Fruit fly (Drosophila melanogaster) whole organism, embryonic: Measurements from ENCODE around the gene CG32320.

Experiments used
- Ada2b ChIP-seq: fragments of 200-800 bp; sonication (Bioruptor generic); IDR thresholded peaks from 2 replicates; pipeline ENCODE4 v1.3.6; 2022; ENCODE audit warnings: missing biosample characterization, missing genetic modification characterization
- CG10366 ChIP-seq: fragments of 200-800 bp; sonication (Bioruptor generic); IDR thresholded peaks from 2 replicates; pipeline ENCODE4 v1.3.6; 2022; ENCODE audit warnings: missing biosample characterization, missing genetic modification characterization
- CG10462 ChIP-seq: fragments of 200-800 bp; sonication (Bioruptor generic); optimal IDR thresholded peaks from 2 replicates; lab custom pipeline; 2016; ENCODE audit warnings: missing biosample characterization, missing genetic modification characterization
- CG12155 ChIP-seq: fragments of 200-800 bp; sonication (Bioruptor generic); optimal IDR thresholded peaks from 3 replicates; lab custom pipeline; 2016; ENCODE audit warnings: missing biosample characterization, missing genetic modification characterization
- CG12219 ChIP-seq: fragments of 200-800 bp; sonication (Bioruptor generic); optimal IDR thresholded peaks from 3 replicates; lab custom pipeline; 2018; ENCODE audit warnings: missing biosample characterization, mild to moderate bottlenecking, missing genetic modification characterization
- CG12942 ChIP-seq: fragments of 200-800 bp; sonication (Bioruptor generic); optimal IDR thresholded peaks from 3 replicates; lab custom pipeline; 2016; ENCODE audit warnings: missing biosample characterization, missing genetic modification characterization
- CG14050 ChIP-seq: fragments of 200-800 bp; sonication (Bioruptor generic); IDR thresholded peaks from 3 replicates; pipeline ENCODE4 v1.3.6; 2022; ENCODE audit warnings: missing biosample characterization, missing genetic modification characterization
- CG14667 ChIP-seq: fragments of 200-800 bp; sonication (Bioruptor generic); IDR thresholded peaks from 2 replicates; pipeline ENCODE4 v1.3.6; 2022; ENCODE audit warnings: missing biosample characterization, missing genetic modification characterization
- CG17186 ChIP-seq: fragments of 200-800 bp; sonication (Bioruptor generic); optimal IDR thresholded peaks from 3 replicates; lab custom pipeline; 2017; ENCODE audit warnings: missing biosample characterization, missing genetic modification reagents, missing genetic modification characterization
- CG18619 ChIP-seq: fragments of 200-800 bp; sonication (Bioruptor generic); optimal IDR thresholded peaks from 3 replicates; lab custom pipeline; 2017; ENCODE audit warnings: missing biosample characterization, mild to moderate bottlenecking, missing genetic modification characterization
- CG2889 ChIP-seq: fragments of 200-800 bp; sonication (Bioruptor generic); IDR thresholded peaks from 3 replicates; pipeline ENCODE4 v1.3.6; 2022; ENCODE audit warnings: missing biosample characterization, missing genetic modification characterization
- CG30431 ChIP-seq: fragments of 200-800 bp; sonication (Bioruptor generic); optimal IDR thresholded peaks from 2 replicates; lab custom pipeline; 2017; ENCODE audit warnings: missing biosample characterization, missing genetic modification characterization
- CG32772 ChIP-seq: fragments of 200-800 bp; sonication (Bioruptor generic); IDR thresholded peaks from 2 replicates; pipeline ENCODE4 v1.3.6; 2022; ENCODE audit warnings: missing biosample characterization, missing genetic modification characterization
- CG33557 ChIP-seq: fragments of 200-800 bp; sonication (Bioruptor generic); optimal IDR thresholded peaks from 2 replicates; lab custom pipeline; 2019; ENCODE audit warnings: missing biosample characterization, mild to moderate bottlenecking, missing genetic modification characterization, moderate library complexity
- CG3847 ChIP-seq: fragments of 200-800 bp; sonication (Bioruptor generic); IDR thresholded peaks from 2 replicates; pipeline ENCODE4 v1.3.6; 2022; ENCODE audit warnings: missing biosample characterization, missing genetic modification characterization
- CG4424 ChIP-seq: fragments of 200-800 bp; sonication (Bioruptor generic); optimal IDR thresholded peaks from 3 replicates; lab custom pipeline; 2016; ENCODE audit warnings: missing biosample characterization, missing genetic modification characterization
- CG4707 ChIP-seq: fragments of 200-800 bp; sonication (Bioruptor generic); optimal IDR thresholded peaks from 2 replicates; lab custom pipeline; 2018; ENCODE audit warnings: missing biosample characterization, mild to moderate bottlenecking, missing genetic modification characterization, moderate library complexity
- CG5180 ChIP-seq: fragments of 200-800 bp; sonication (Bioruptor generic); optimal IDR thresholded peaks from 3 replicates; lab custom pipeline; 2017; ENCODE audit warnings: missing biosample characterization, missing genetic modification characterization, mild to moderate bottlenecking, moderate library complexity, missing genetic modification reagents
- CG6654 ChIP-seq: fragments of 200-800 bp; sonication (Bioruptor generic); optimal IDR thresholded peaks from 2 replicates; lab custom pipeline; 2017; ENCODE audit warnings: missing biosample characterization, mild to moderate bottlenecking, missing genetic modification characterization
- CG8388 ChIP-seq: fragments of 200-800 bp; sonication (Bioruptor generic); optimal IDR thresholded peaks from 2 replicates; lab custom pipeline; 2019; ENCODE audit warnings: missing biosample characterization, mild to moderate bottlenecking, missing genetic modification characterization, moderate library complexity
- CG8478 ChIP-seq: fragments of >200 bp; optimal IDR thresholded peaks from 2 replicates; lab custom pipeline; 2018
- Camta ChIP-seq: fragments of 200-800 bp; sonication (Bioruptor generic); optimal IDR thresholded peaks from 2 replicates; lab custom pipeline; 2016; ENCODE audit warnings: missing biosample characterization, missing genetic modification characterization
- D ChIP-seq, 2 experiments: fragments of 200-800 bp in 1 of 2; fragments of >200 bp in 1 of 2; sonication (Bioruptor generic) in 1 of 2; optimal IDR thresholded peaks; 2 replicates in 1 of 2; 3 replicates in 1 of 2; lab custom pipeline; 2017; ENCODE audit warnings: mild to moderate bottlenecking in 1 of 2, missing biosample characterization in 1 of 2, missing genetic modification characterization in 1 of 2, missing genetic modification reagents in 1 of 2
- Gsc ChIP-seq: fragments of 200-800 bp; sonication (Bioruptor generic); IDR thresholded peaks from 2 replicates; pipeline ENCODE4 v1.3.6; 2022; ENCODE audit warnings: missing biosample characterization, missing genetic modification characterization
- Hmr ChIP-seq: fragments of 200-800 bp; sonication (Bioruptor generic); optimal IDR thresholded peaks from 3 replicates; lab custom pipeline; 2017; ENCODE audit warnings: mild to moderate bottlenecking, missing biosample characterization, missing genetic modification reagents, missing genetic modification characterization
- Mad ChIP-seq: fragments of 200-800 bp; sonication (Bioruptor generic); optimal IDR thresholded peaks from 2 replicates; lab custom pipeline; 2016; ENCODE audit warnings: missing biosample characterization, missing genetic modification characterization
- Ptx1 ChIP-seq: fragments of 200-800 bp; sonication (Bioruptor generic); IDR thresholded peaks from 2 replicates; pipeline ENCODE4 v1.3.6; 2022; ENCODE audit warnings: missing biosample characterization, missing genetic modification characterization
- Rx ChIP-seq: fragments of 200-800 bp; sonication (Bioruptor generic); IDR thresholded peaks from 2 replicates; pipeline ENCODE4 v1.3.6; 2022; ENCODE audit warnings: missing biosample characterization, missing genetic modification characterization
- Vsx1 ChIP-seq: fragments of 200-800 bp; sonication (Bioruptor generic); optimal IDR thresholded peaks from 2 replicates; lab custom pipeline; 2017; ENCODE audit warnings: missing biosample characterization, mild to moderate bottlenecking, missing genetic modification characterization, missing genetic modification reagents
- YL-1 ChIP-seq: fragments of 200-800 bp; sonication (Bioruptor generic); optimal IDR thresholded peaks from 3 replicates; lab custom pipeline; 2017; ENCODE audit warnings: missing biosample characterization, mild to moderate bottlenecking, missing genetic modification characterization
- ab ChIP-seq: fragments of 200-800 bp; sonication (Bioruptor generic); optimal IDR thresholded peaks from 2 replicates; lab custom pipeline; 2016; ENCODE audit warnings: missing biosample characterization, missing genetic modification characterization
- aop ChIP-seq: fragments of 200-800 bp; sonication (Bioruptor generic); IDR thresholded peaks from 2 replicates; pipeline ENCODE4 v1.3.6; 2022; ENCODE audit warnings: missing biosample characterization, missing genetic modification characterization
- ci ChIP-seq: fragments of 200-800 bp; sonication (Bioruptor generic); IDR thresholded peaks from 3 replicates; pipeline ENCODE4 v1.3.6; 2022; ENCODE audit warnings: missing biosample characterization, missing genetic modification characterization
- corto ChIP-seq: fragments of 200-800 bp; sonication (Bioruptor generic); optimal IDR thresholded peaks from 2 replicates; lab custom pipeline; 2016; ENCODE audit warnings: missing biosample characterization, mild to moderate bottlenecking, missing genetic modification characterization, moderate library complexity
- crc ChIP-seq: fragments of 200-800 bp; sonication (Bioruptor generic); optimal IDR thresholded peaks from 2 replicates; lab custom pipeline; 2016; ENCODE audit warnings: missing biosample characterization, missing genetic modification characterization
- croc ChIP-seq: fragments of 200-800 bp; sonication (Bioruptor generic); conservative IDR thresholded peaks from 3 replicates; pipeline ENCODE4 v1.3.6; 2022; ENCODE audit warnings: missing biosample characterization, missing genetic modification characterization
- da ChIP-seq: fragments of 200-800 bp; sonication (Bioruptor generic); optimal IDR thresholded peaks from 2 replicates; lab custom pipeline; 2016; ENCODE audit warnings: missing biosample characterization, missing genetic modification characterization
- esg ChIP-seq: fragments of 200-800 bp; sonication (Bioruptor generic); conservative IDR thresholded peaks from 2 replicates; pipeline ENCODE4 v1.3.6; 2022; ENCODE audit warnings: missing biosample characterization, missing genetic modification characterization
- fd3F ChIP-seq: fragments of 200-800 bp; sonication (Bioruptor generic); optimal IDR thresholded peaks from 2 replicates; lab custom pipeline; 2018; ENCODE audit warnings: missing biosample characterization, mild to moderate bottlenecking, missing genetic modification characterization, moderate library complexity
- gem ChIP-seq: fragments of 200-800 bp; sonication (Bioruptor generic); optimal IDR thresholded peaks from 2 replicates; lab custom pipeline; 2019; ENCODE audit warnings: missing biosample characterization, mild to moderate bottlenecking, missing genetic modification characterization, moderate library complexity
- gt ChIP-seq: fragments of 200-800 bp; sonication (Bioruptor generic); IDR thresholded peaks from 2 replicates; pipeline ENCODE4 v1.3.6; 2022; ENCODE audit warnings: missing biosample characterization, missing genetic modification characterization
- hkb ChIP-seq, 2 experiments: fragments of 200-800 bp in 1 of 2; fragments of >200 bp in 1 of 2; sonication (Bioruptor generic) in 1 of 2; IDR thresholded peaks in 1 of 2; optimal IDR thresholded peaks in 1 of 2; 2 replicates each; pipeline versions ENCODE4 v1.3.6 to Lab custom; 2017 to 2022; ENCODE audit warnings: missing biosample characterization in 1 of 2, missing genetic modification characterization in 1 of 2
- lola ChIP-seq, 3 experiments: fragments of >200 bp in 2 of 3; fragments of 200-800 bp in 1 of 3; sonication (Bioruptor generic) in 1 of 3; optimal IDR thresholded peaks; 2 replicates each; lab custom pipeline; 2017 to 2019; ENCODE audit warnings: missing biosample characterization in 3 of 3, missing genetic modification characterization in 3 of 3, mild to moderate bottlenecking in 1 of 3, moderate library complexity in 1 of 3
- ro ChIP-seq: fragments of 200-800 bp; sonication (Bioruptor generic); IDR thresholded peaks from 2 replicates; pipeline ENCODE4 v1.3.6; 2022; ENCODE audit warnings: missing biosample characterization, missing genetic modification characterization
- sima ChIP-seq: fragments of 200-800 bp; sonication (Bioruptor generic); optimal IDR thresholded peaks from 2 replicates; lab custom pipeline; 2016; ENCODE audit warnings: missing biosample characterization, missing genetic modification characterization
- sisA ChIP-seq: fragments of 200-800 bp; sonication (Bioruptor generic); IDR thresholded peaks from 2 replicates; pipeline ENCODE4 v1.3.6; 2022; ENCODE audit warnings: missing biosample characterization, missing genetic modification characterization
- slbo ChIP-seq: fragments of 200-800 bp; sonication (Bioruptor generic); IDR thresholded peaks from 2 replicates; pipeline ENCODE4 v1.3.6; 2022; ENCODE audit warnings: missing biosample characterization, missing genetic modification characterization
- sqz ChIP-seq: fragments of 200-800 bp; sonication (Bioruptor generic); optimal IDR thresholded peaks from 3 replicates; lab custom pipeline; 2018; ENCODE audit warnings: missing biosample characterization, mild to moderate bottlenecking, missing genetic modification characterization
- trh ChIP-seq: fragments of 200-800 bp; sonication (Bioruptor generic); optimal IDR thresholded peaks from 2 replicates; lab custom pipeline; 2016; ENCODE audit warnings: missing biosample characterization, missing genetic modification characterization
- tx ChIP-seq: fragments of 200-800 bp; sonication (Bioruptor generic); optimal IDR thresholded peaks from 2 replicates; lab custom pipeline; 2016; ENCODE audit warnings: missing biosample characterization, missing genetic modification characterization

Gene CG32320

DNA sequence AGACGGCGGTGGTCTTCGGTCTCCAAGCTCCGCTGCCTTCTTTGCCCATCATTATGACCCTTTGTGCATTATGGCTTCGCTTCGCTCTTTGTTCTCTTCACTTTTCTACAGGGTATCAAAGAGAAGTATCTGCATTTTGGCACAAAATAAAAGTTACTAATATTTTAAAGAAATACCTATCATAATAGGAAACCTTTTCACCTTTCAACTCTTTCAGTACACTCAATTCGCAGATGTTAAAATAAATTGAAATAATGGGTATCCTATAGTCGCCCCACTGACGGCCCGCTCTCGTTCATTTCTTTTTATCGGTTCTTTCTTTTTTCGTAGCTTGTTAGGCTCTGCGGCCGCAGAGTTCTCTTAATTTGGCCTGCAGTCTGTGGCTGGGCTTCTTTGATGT lies 44.5 kb downstream of the CG32320 start (continued):
- TF ChIP-seq esg (peak; percentile 77), sqz (GFP tag; lab: Kevin White, UChicago) (peak; percentile 78), CG3847 (GFP tag; lab: Robert Waterston, UW) (peak; percentile 46), crc (GFP tag; lab: Kevin White, UChicago) (peak; percentile 26), Vsx1 (peak; percentile 28), gem (tag; lab: Kevin White, UChicago) (peak; percentile 90), Mad (GFP tag; lab: Kevin White, UChicago) (peak; percentile 74), CG32772 (GFP tag; lab: Robert Waterston, UW) (peak; percentile 90), sima (GFP tag; lab: Kevin White, UChicago) (peak; percentile 38), CG10366 (GFP tag; lab: Robert Waterston, UW) (peak; percentile 79), Ptx1 (GFP tag; lab: Robert Waterston, UW) (peak; percentile 75), hkb (optimal IDR thresholded peaks at IDR 0.05; lab: Kevin White, UChicago) (no peak), hkb (GFP tag; IDR thresholded peaks at IDR 0.05; lab: Robert Waterston, UW) (peak; percentile 84), lola (GFP tag; optimal IDR thresholded peaks at IDR 0.05; lab: Kevin White, UChicago) (peak in 1 of 3 experiments; percentile 97), ab (GFP tag; lab: Kevin White, UChicago) (peak; percentile 70), CG17186 (GFP tag; lab: Kevin White, UChicago) (peak; percentile 7), YL-1 (GFP tag; lab: Kevin White, UChicago) (peak; percentile 21), Rx (peak; percentile 72), Gsc (GFP tag; lab: Robert Waterston, UW) (peak; percentile 73), Hmr (GFP tag; lab: Kevin White, UChicago) (no peak), ro (GFP tag; lab: Robert Waterston, UW) (peak; percentile 75), CG10462 (peak; percentile 80), CG18619 (GFP tag; lab: Kevin White, UChicago) (peak; percentile 67), tx (GFP tag; lab: Kevin White, UChicago) (peak; percentile 65), CG30431 (GFP tag; lab: Kevin White, UChicago) (peak; percentile 88), da (GFP tag; lab: Kevin White, UChicago) (peak; percentile 49), aop (GFP tag; lab: Robert Waterston, UW) (peak; percentile 46; the same call in 1 of the 2 replicates), trh (GFP tag; lab: Kevin White, UChicago) (peak; percentile 67), CG5180 (GFP tag; lab: Kevin White, UChicago) (peak; percentile 39), CG4707 (GFP tag; lab: Kevin White, UChicago) (peak; percentile 79), CG12155 (GFP tag; lab: Kevin White, UChicago) (peak; percentile 64), sisA (GFP tag; lab: Robert Waterston, UW) (peak; percentile 84), CG8478 (no peak), corto (GFP tag; lab: Kevin White, UChicago) (peak; percentile 95), croc (peak; percentile 95), Camta (GFP tag; lab: Kevin White, UChicago) (peak; percentile 87), CG12942 (GFP tag; lab: Kevin White, UChicago) (peak; percentile 77), CG6654 (GFP tag; lab: Kevin White, UChicago) (peak; percentile 64), CG8388 (peak; percentile 86), fd3F (GFP tag; lab: Kevin White, UChicago) (no peak), slbo (GFP tag; lab: Robert Waterston, UW) (peak; percentile 23; the same call in 1 of the 2 replicates), CG14050 (GFP tag; lab: Robert Waterston, UW) (peak; percentile 53; the same call in 2 of the 3 replicates), D (optimal IDR thresholded peaks at IDR 0.05; lab: Kevin White, UChicago) (no peak), D (GFP tag; optimal IDR thresholded peaks at IDR 0.05; lab: Kevin White, UChicago) (peak; percentile 93), CG12219 (GFP tag; lab: Kevin White, UChicago) (peak; percentile 78), CG2889 (GFP tag; lab: Robert Waterston, UW) (peak; percentile 57; the same call in 2 of the 3 replicates), CG14667 (GFP tag; lab: Robert Waterston, UW) (peak; percentile 87), ci (GFP tag; lab: Robert Waterston, UW) (peak; percentile 94), Ada2b (GFP tag; lab: Robert Waterston, UW) (peak; percentile 59; the same call in 1 of the 2 replicates), gt (GFP tag; lab: Robert Waterston, UW) (peak; percentile 84), CG33557 (peak; percentile 97), CG4424 (GFP tag; lab: Kevin White, UChicago) (peak; percentile 91)
